Fruit fly (Drosophila melanogaster): ENCODE data around the gene CG8813.
A peak's percentile ranks its signal among the peaks of the same experiment; 100 is the strongest.

CG8813 gene

dm6 chr2L:2906122-2906521 is 36.7 kb downstream of the CG8813 start (continued):
- TF ChIP-seq CG12942 (GFP tag; optimal IDR thresholded peaks at IDR 0.05) (no peak), knrl (GFP tag; IDR thresholded peaks at IDR 0.05; ENCODE audit: partially characterized antibody) (no peak), Dek (tag; optimal IDR thresholded peaks at IDR 0.05) (no peak), unpg (GFP tag; optimal IDR thresholded peaks at IDR 0.05) (peak; percentile 4), CG6272 (GFP tag; IDR thresholded peaks at IDR 0.05) (no peak), CG31365 (tag; optimal IDR thresholded peaks at IDR 0.05) (no peak), CG12219 (GFP tag; optimal IDR thresholded peaks at IDR 0.05) (no peak), prd (optimal IDR thresholded peaks at IDR 0.05) (no peak), prd (GFP tag; IDR thresholded peaks at IDR 0.05) (no peak), CHES-1-like (GFP tag; optimal IDR thresholded peaks at IDR 0.05) (no peak), pfk (GFP tag; optimal IDR thresholded peaks at IDR 0.05) (no peak), so (GFP tag; IDR thresholded peaks at IDR 0.05) (no peak), TFAM (GFP tag; optimal IDR thresholded peaks at IDR 0.05) (no peak), CG10543 (GFP tag; optimal IDR thresholded peaks at IDR 0.05) (no peak), Antp (GFP tag; optimal IDR thresholded peaks at IDR 0.05) (no peak), CG11696 (GFP tag; IDR thresholded peaks at IDR 0.05) (no peak), CG7271 (tag; optimal IDR thresholded peaks at IDR 0.05) (no peak), Hr78 (GFP tag; optimal IDR thresholded peaks at IDR 0.05) (no peak), ttk (GFP tag; IDR thresholded peaks at IDR 0.05) (no peak), D19B (GFP tag; optimal IDR thresholded peaks at IDR 0.05) (no peak), Oli (tag; optimal IDR thresholded peaks at IDR 0.05) (no peak), CG7963 (GFP tag; IDR thresholded peaks at IDR 0.05; ENCODE audit: partially characterized antibody) (no peak), ranshi (GFP tag; IDR thresholded peaks at IDR 0.05) (no peak; the same call in 1 of the 2 replicates), CG6791 (GFP tag; IDR thresholded peaks at IDR 0.05; ENCODE audit: partially characterized antibody) (no peak), Fer2 (tag; optimal IDR thresholded peaks at IDR 0.05) (no peak), sug (tag; optimal IDR thresholded peaks at IDR 0.05) (peak; percentile 79), mirr (GFP tag; optimal IDR thresholded peaks at IDR 0.05) (peak; percentile 7), zf30C (GFP tag; optimal IDR thresholded peaks at IDR 0.05) (no peak), CG3163 (GFP tag; optimal IDR thresholded peaks at IDR 0.05) (no peak), CG10431 (GFP tag; optimal IDR thresholded peaks at IDR 0.05) (no peak), otp (GFP tag; IDR thresholded peaks at IDR 0.05) (no peak), bbx (GFP tag; IDR thresholded peaks at IDR 0.05; ENCODE audit: partially characterized antibody) (no peak), sima (GFP tag; optimal IDR thresholded peaks at IDR 0.05) (no peak), Dfd (GFP tag; optimal IDR thresholded peaks at IDR 0.05) (no peak), CG2120 (GFP tag; optimal IDR thresholded peaks at IDR 0.05) (no peak), E2f2 (GFP tag; IDR thresholded peaks at IDR 0.05) (no peak), z (GFP tag; IDR thresholded peaks at IDR 0.05) (no peak), CG4424 (GFP tag; optimal IDR thresholded peaks at IDR 0.05) (no peak), CG12071 (GFP tag; optimal IDR thresholded peaks at IDR 0.05) (no peak), slbo (GFP tag; IDR thresholded peaks at IDR 0.05) (no peak), CG8765 (GFP tag; IDR thresholded peaks at IDR 0.05) (no peak), run (tag; optimal IDR thresholded peaks at IDR 0.05) (peak; percentile 21), gro (GFP tag; optimal IDR thresholded peaks at IDR 0.05) (no peak), CG12769 (tag; optimal IDR thresholded peaks at IDR 0.05) (no peak), cwo (GFP tag; optimal IDR thresholded peaks at IDR 0.05) (no peak), B-H1 (GFP tag; IDR thresholded peaks at IDR 0.05) (no peak), CG9215 (GFP tag; IDR thresholded peaks at IDR 0.05) (no peak), CG2199 (GFP tag; IDR thresholded peaks at IDR 0.05) (no peak), CG9932 (GFP tag; IDR thresholded peaks at IDR 0.05) (no peak), CG10147 (GFP tag; optimal IDR thresholded peaks at IDR 0.05) (no peak), Chrac-16 (GFP tag; optimal IDR thresholded peaks at IDR 0.05) (no peak), CG6854 (GFP tag; optimal IDR thresholded peaks at IDR 0.05) (no peak)
